Worm (Caenorhabditis elegans) whole organism, L3 larva: ENCODE data around the gene nbet-1.
"Not testable (repeated sequence)": the region's sequence is repeated elsewhere in the genome, so short reads cannot be mapped to it uniquely, and the experiment has no call there.

Experiments used
- ceh-82 ChIP-seq: fragments of 150-350 bp; optimal IDR thresholded peaks from 2 replicates; lab custom pipeline; 2014; ENCODE audit warnings: missing biosample characterization, missing genetic modification characterization
- ceh-9 ChIP-seq: sonication (generic microtip); optimal IDR thresholded peaks from 2 replicates; lab custom pipeline; 2018; ENCODE audit warnings: missing biosample characterization, missing genetic modification characterization
- elt-3 ChIP-seq, 3 experiments: fragments of 150-350 bp in 1 of 3; sonication (generic microtip) in 2 of 3; optimal IDR thresholded peaks; 2 replicates in 2 of 3; 4 replicates in 1 of 3; lab custom pipeline; 2014 to 2017; ENCODE audit warnings: missing biosample characterization in 3 of 3, missing genetic modification characterization in 3 of 3
- fkh-10 ChIP-seq: sonication (generic microtip); optimal IDR thresholded peaks from 2 replicates; lab custom pipeline; 2017; ENCODE audit warnings: missing biosample characterization, missing genetic modification reagents, missing genetic modification characterization
- fkh-2 ChIP-seq: fragments of 150-350 bp; optimal IDR thresholded peaks from 2 replicates; lab custom pipeline; 2014; ENCODE audit warnings: missing biosample characterization, missing genetic modification reagents, missing genetic modification characterization
- mdl-1 ChIP-seq: fragments of 150-350 bp; optimal IDR thresholded peaks from 2 replicates; lab custom pipeline; 2014; ENCODE audit warnings: missing biosample characterization, missing genetic modification characterization
- nhr-11 ChIP-seq: fragments of 150-350 bp; optimal IDR thresholded peaks from 2 replicates; lab custom pipeline; 2014; ENCODE audit warnings: missing biosample characterization, missing genetic modification characterization
- nhr-76 ChIP-seq: fragments of 150-350 bp; sonication (generic microtip); optimal IDR thresholded peaks from 5 replicates; lab custom pipeline; 2014; ENCODE audit warnings: missing biosample characterization, missing genetic modification characterization
- unc-39 ChIP-seq: sonication (generic microtip); optimal IDR thresholded peaks from 4 replicates; lab custom pipeline; 2017; ENCODE audit warnings: missing biosample characterization, missing genetic modification characterization
- ztf-11 ChIP-seq: fragments of 150-350 bp; optimal IDR thresholded peaks from 2 replicates; lab custom pipeline; 2014; ENCODE audit warnings: missing biosample characterization, missing genetic modification characterization

ce11 chrIV:5256731-5257130, 47.4 kb downstream of the nbet-1 start, which contains the start of gene F36H12.9:
- TF ChIP-seq fkh-2 (tag; lab: Kevin White, UChicago); nhr-76 (tag; lab: Kevin White, UChicago); elt-3 (tag; optimal IDR thresholded peaks at IDR 0.05; lab: Kevin White, UChicago); mdl-1 (tag; lab: Kevin White, UChicago); unc-39; ztf-11; fkh-10 (GFP tag; lab: Kevin White, UChicago); nhr-11 (tag; lab: Kevin White, UChicago); ceh-82 (tag; lab: Kevin White, UChicago); ceh-9: not testable (repeated sequence)
